Worm (Caenorhabditis elegans) whole organism, L1 larva: ENCODE results near the gene T19D7.7.

Experiments
- blmp-1 ChIP-seq: fragments of 150-350 bp; optimal IDR thresholded peaks from 2 replicates; lab custom pipeline; 2014; ENCODE audit warnings: missing biosample characterization, missing genetic modification characterization
- ceh-90 ChIP-seq: sonication (generic microtip); optimal IDR thresholded peaks from 2 replicates; lab custom pipeline; 2016; ENCODE audit warnings: missing genetic modification characterization, missing compliant biosample characterization
- hpl-2 ChIP-seq: fragments of 150-350 bp; optimal IDR thresholded peaks from 2 replicates; lab custom pipeline; 2014; ENCODE audit warnings: missing biosample characterization, missing genetic modification reagents, missing genetic modification characterization
- lsy-2 ChIP-seq, 2 experiments: fragments of 150-350 bp; optimal IDR thresholded peaks; 2 replicates each; lab custom pipeline; 2014; ENCODE audit warnings: missing biosample characterization in 2 of 2, missing genetic modification characterization in 2 of 2
- nhr-28 ChIP-seq: fragments of 150-350 bp; optimal IDR thresholded peaks from 2 replicates; lab custom pipeline; 2014; ENCODE audit warnings: missing biosample characterization, missing genetic modification characterization
- unc-62 ChIP-seq: fragments of 150-350 bp; optimal IDR thresholded peaks from 2 replicates; lab custom pipeline; 2014; ENCODE audit warnings: missing biosample characterization, missing genetic modification reagents, missing genetic modification characterization

ce11 chrX:651616-652015, 29.2 kb downstream of the T19D7.7 start:
- TF ChIP-seq lsy-2 (tag; optimal IDR thresholded peaks at IDR 0.05; lab: Kevin White, UChicago) (no peak), unc-62 (GFP tag; lab: Kevin White, UChicago) (no peak), ceh-90 (tag; lab: Kevin White, UChicago) (no peak), nhr-28 (tag; lab: Kevin White, UChicago) (no peak), hpl-2 (GFP tag; lab: Kevin White, UChicago) (no peak), blmp-1 (tag; lab: Kevin White, UChicago) (no peak)
